Fruit fly (Drosophila melanogaster) Kc167 (cell line): ENCODE data around the gene anchor.

Experiments used
- Myc ChIP-seq: fragments of >200 bp; optimal IDR thresholded peaks from 2 replicates; lab custom pipeline; 2017; ENCODE audit warnings: missing external identifiers
- Sin3A ChIP-seq: fragments of >200 bp; optimal IDR thresholded peaks from 2 replicates; lab custom pipeline; 2018; ENCODE audit warnings: missing external identifiers
- psq ChIP-seq: fragments of >200 bp; optimal IDR thresholded peaks from 2 replicates; lab custom pipeline; 2017; ENCODE audit warnings: missing external identifiers
- ttk ChIP-seq: sonication (Bioruptor generic); optimal IDR thresholded peaks from 2 replicates; lab custom pipeline; 2017; ENCODE audit warnings: missing external identifiers

DNA sequence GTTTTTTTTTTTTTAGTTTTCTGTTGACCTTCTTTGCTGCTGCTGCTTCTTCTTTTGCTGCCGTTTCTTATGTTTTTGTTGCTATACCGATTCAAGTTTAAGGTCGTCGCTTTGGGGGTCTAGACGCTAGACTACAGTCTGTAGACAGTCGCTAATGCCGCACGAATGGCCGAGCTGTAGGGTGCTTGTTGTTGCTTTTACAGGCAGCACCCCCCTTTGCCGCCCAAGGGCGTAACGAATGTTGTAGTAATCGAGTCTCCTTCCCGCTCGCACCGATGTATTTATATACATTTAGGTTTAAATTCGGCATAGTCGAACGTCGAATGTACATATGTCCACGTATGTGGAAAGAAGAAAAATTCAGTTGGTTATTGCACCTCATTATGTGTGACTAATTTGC is 16.7 kb upstream of the anchor start:
- TF ChIP-seq psq = no peak
- no peak for TF ChIP-seq ttk
- TF ChIP-seq Sin3A (lab: Kevin White, UChicago) = no peak
- no peak for TF ChIP-seq Myc (lab: Kevin White, UChicago)
